Fruit fly (Drosophila melanogaster) whole organism, embryonic: ENCODE results near the gene ZnT77C.

Experiments used
- CG10147 ChIP-seq: fragments of 200-800 bp; sonication (Bioruptor generic); optimal IDR thresholded peaks from 2 replicates; lab custom pipeline; 2019; ENCODE audit warnings: missing biosample characterization, mild to moderate bottlenecking, missing genetic modification characterization, moderate library complexity
- CG10209 ChIP-seq: fragments of 200-800 bp; sonication (Bioruptor generic); optimal IDR thresholded peaks from 3 replicates; lab custom pipeline; 2017; ENCODE audit warnings: missing biosample characterization, mild to moderate bottlenecking, missing genetic modification characterization, missing genetic modification reagents
- CG11504 ChIP-seq: fragments of 200-800 bp; sonication (Bioruptor generic); optimal IDR thresholded peaks from 3 replicates; lab custom pipeline; 2019; ENCODE audit warnings: missing biosample characterization, mild to moderate bottlenecking, missing genetic modification characterization, moderate library complexity
- CG11695 ChIP-seq: fragments of 200-800 bp; sonication (Bioruptor generic); IDR thresholded peaks from 3 replicates; pipeline ENCODE4 v1.3.6; 2022; ENCODE audit warnings: missing biosample characterization, missing genetic modification characterization
- CG1233 ChIP-seq: fragments of 200-800 bp; sonication (Bioruptor generic); optimal IDR thresholded peaks from 4 replicates; lab custom pipeline; 2018; ENCODE audit warnings: missing biosample characterization, mild to moderate bottlenecking, missing genetic modification characterization
- CG15696 ChIP-seq: fragments of 200-800 bp; sonication (Bioruptor generic); optimal IDR thresholded peaks from 2 replicates; lab custom pipeline; 2019; ENCODE audit warnings: missing biosample characterization, mild to moderate bottlenecking, missing genetic modification characterization, moderate library complexity
- CG16813 ChIP-seq: fragments of 200-800 bp; sonication (Bioruptor generic); IDR thresholded peaks from 3 replicates; pipeline ENCODE4 v1.3.6; 2022; ENCODE audit warnings: missing biosample characterization, missing genetic modification characterization; ENCODE audit not compliant: partially characterized antibody
- CG17359 ChIP-seq: fragments of 200-800 bp; sonication (Bioruptor generic); optimal IDR thresholded peaks from 3 replicates; lab custom pipeline; 2018; ENCODE audit warnings: missing biosample characterization, mild to moderate bottlenecking, missing genetic modification characterization, moderate library complexity
- CG17385 ChIP-seq: fragments of 200-800 bp; sonication (Bioruptor generic); optimal IDR thresholded peaks from 3 replicates; lab custom pipeline; 2018; ENCODE audit warnings: missing biosample characterization, mild to moderate bottlenecking, missing genetic modification characterization
- CG18619 ChIP-seq: fragments of 200-800 bp; sonication (Bioruptor generic); optimal IDR thresholded peaks from 3 replicates; lab custom pipeline; 2017; ENCODE audit warnings: missing biosample characterization, mild to moderate bottlenecking, missing genetic modification characterization
- CG2678 ChIP-seq: fragments of 200-800 bp; sonication (Bioruptor generic); optimal IDR thresholded peaks from 3 replicates; lab custom pipeline; 2019; ENCODE audit warnings: missing biosample characterization, mild to moderate bottlenecking, missing genetic modification characterization, moderate library complexity
- CG30403 ChIP-seq: fragments of 200-800 bp; sonication (Bioruptor generic); optimal IDR thresholded peaks from 3 replicates; lab custom pipeline; 2016; ENCODE audit warnings: missing biosample characterization, missing genetic modification characterization
- CG31365 ChIP-seq: fragments of 200-800 bp; sonication (Bioruptor generic); optimal IDR thresholded peaks from 2 replicates; lab custom pipeline; 2018; ENCODE audit warnings: missing biosample characterization, mild to moderate bottlenecking, missing genetic modification characterization
- CG31441 ChIP-seq: fragments of 200-800 bp; sonication (Bioruptor generic); IDR thresholded peaks from 2 replicates; pipeline ENCODE4 v1.3.6; 2022; ENCODE audit warnings: missing biosample characterization, missing genetic modification characterization
- CG33213 ChIP-seq: fragments of 200-800 bp; sonication (Bioruptor generic); optimal IDR thresholded peaks from 3 replicates; lab custom pipeline; 2016; ENCODE audit warnings: missing biosample characterization, missing genetic modification characterization
- CG6683 ChIP-seq: fragments of 200-800 bp; sonication (Bioruptor generic); optimal IDR thresholded peaks from 2 replicates; lab custom pipeline; 2017; ENCODE audit warnings: missing biosample characterization, mild to moderate bottlenecking, missing genetic modification characterization, missing genetic modification reagents
- CG6813 ChIP-seq: fragments of 200-800 bp; sonication (Bioruptor generic); optimal IDR thresholded peaks from 2 replicates; lab custom pipeline; 2017; ENCODE audit warnings: missing biosample characterization, missing genetic modification characterization, mild to moderate bottlenecking, moderate library complexity, missing genetic modification reagents
- CG7271 ChIP-seq: fragments of 200-800 bp; sonication (Bioruptor generic); optimal IDR thresholded peaks from 2 replicates; lab custom pipeline; 2018; ENCODE audit warnings: missing biosample characterization, mild to moderate bottlenecking, missing genetic modification characterization, moderate library complexity
- CG7987 ChIP-seq: fragments of 200-800 bp; sonication (Bioruptor generic); optimal IDR thresholded peaks from 2 replicates; lab custom pipeline; 2018; ENCODE audit warnings: missing biosample characterization, mild to moderate bottlenecking, missing genetic modification characterization, moderate library complexity
- CG8359 ChIP-seq: fragments of 200-800 bp; sonication (Bioruptor generic); optimal IDR thresholded peaks from 2 replicates; lab custom pipeline; 2017; ENCODE audit warnings: missing biosample characterization, mild to moderate bottlenecking, missing genetic modification characterization, borderline replicate concordance
- CG9817 ChIP-seq: fragments of 200-800 bp; sonication (Bioruptor generic); optimal IDR thresholded peaks from 2 replicates; lab custom pipeline; 2018; ENCODE audit warnings: missing biosample characterization, mild to moderate bottlenecking, missing genetic modification characterization, moderate library complexity
- CG9876 ChIP-seq: fragments of 200-800 bp; sonication (Bioruptor generic); optimal IDR thresholded peaks from 2 replicates; lab custom pipeline; 2016; ENCODE audit warnings: missing biosample characterization, missing genetic modification characterization
- CoRest ChIP-seq: fragments of 200-800 bp; sonication (Bioruptor generic); optimal IDR thresholded peaks from 3 replicates; lab custom pipeline; 2018; ENCODE audit warnings: missing biosample characterization, mild to moderate bottlenecking, missing genetic modification characterization, moderate library complexity
- Dek ChIP-seq: fragments of 200-800 bp; sonication (Bioruptor generic); optimal IDR thresholded peaks from 3 replicates; lab custom pipeline; 2019; ENCODE audit warnings: missing biosample characterization, mild to moderate bottlenecking, missing genetic modification characterization, moderate library complexity
- Fer1 ChIP-seq: fragments of 200-800 bp; sonication (Bioruptor generic); optimal IDR thresholded peaks from 2 replicates; lab custom pipeline; 2017; ENCODE audit warnings: missing biosample characterization, mild to moderate bottlenecking, missing genetic modification characterization
- Fer3 ChIP-seq: fragments of 200-800 bp; sonication (Bioruptor generic); optimal IDR thresholded peaks from 2 replicates; lab custom pipeline; 2018; ENCODE audit warnings: missing biosample characterization, mild to moderate bottlenecking, missing genetic modification characterization, moderate library complexity
- GATAe ChIP-seq: fragments of 200-800 bp; sonication (Bioruptor generic); conservative IDR thresholded peaks from 2 replicates; pipeline ENCODE4 v1.3.6; 2022; ENCODE audit warnings: missing biosample characterization, missing genetic modification characterization
- Hmr ChIP-seq: fragments of 200-800 bp; sonication (Bioruptor generic); optimal IDR thresholded peaks from 3 replicates; lab custom pipeline; 2017; ENCODE audit warnings: mild to moderate bottlenecking, missing biosample characterization, missing genetic modification reagents, missing genetic modification characterization
- Hr51 ChIP-seq, 2 experiments: fragments of 200-800 bp; sonication (Bioruptor generic); optimal IDR thresholded peaks; 2 replicates in 1 of 2; 3 replicates in 1 of 2; lab custom pipeline; 2016 to 2018; ENCODE audit warnings: missing biosample characterization in 2 of 2, missing genetic modification characterization in 2 of 2, mild to moderate bottlenecking in 1 of 2, moderate library complexity in 1 of 2
- NC2α ChIP-seq: fragments of 200-800 bp; sonication (Bioruptor generic); optimal IDR thresholded peaks from 2 replicates; lab custom pipeline; 2016; ENCODE audit warnings: missing biosample characterization, missing genetic modification characterization
- PHDP ChIP-seq: fragments of 200-800 bp; sonication (Bioruptor generic); optimal IDR thresholded peaks from 3 replicates; lab custom pipeline; 2018; ENCODE audit warnings: missing biosample characterization, mild to moderate bottlenecking, missing genetic modification characterization, moderate library complexity
- Xrp1 ChIP-seq: fragments of 200-800 bp; sonication (Bioruptor generic); IDR thresholded peaks from 2 replicates; pipeline ENCODE4 v1.3.6; 2022; ENCODE audit warnings: missing biosample characterization, missing genetic modification characterization
- ac ChIP-seq: fragments of 200-800 bp; sonication (Bioruptor generic); optimal IDR thresholded peaks from 3 replicates; lab custom pipeline; 2017; ENCODE audit warnings: missing biosample characterization, mild to moderate bottlenecking, missing genetic modification characterization
- bsh ChIP-seq, 2 experiments: fragments of 200-800 bp; sonication (Bioruptor generic); optimal IDR thresholded peaks; 2 replicates each; lab custom pipeline; 2017 to 2018; ENCODE audit warnings: mild to moderate bottlenecking in 2 of 2, missing biosample characterization in 2 of 2, missing genetic modification characterization in 2 of 2, moderate library complexity in 1 of 2
- ci ChIP-seq: fragments of 200-800 bp; sonication (Bioruptor generic); IDR thresholded peaks from 3 replicates; pipeline ENCODE4 v1.3.6; 2022; ENCODE audit warnings: missing biosample characterization, missing genetic modification characterization
- da ChIP-seq: fragments of 200-800 bp; sonication (Bioruptor generic); optimal IDR thresholded peaks from 2 replicates; lab custom pipeline; 2016; ENCODE audit warnings: missing biosample characterization, missing genetic modification characterization
- fd102C ChIP-seq: fragments of 200-800 bp; sonication (Bioruptor generic); optimal IDR thresholded peaks from 2 replicates; lab custom pipeline; 2018; ENCODE audit warnings: missing biosample characterization, mild to moderate bottlenecking, missing genetic modification characterization, moderate library complexity
- fd3F ChIP-seq: fragments of 200-800 bp; sonication (Bioruptor generic); optimal IDR thresholded peaks from 2 replicates; lab custom pipeline; 2018; ENCODE audit warnings: missing biosample characterization, mild to moderate bottlenecking, missing genetic modification characterization, moderate library complexity
- gcm ChIP-seq: fragments of 200-800 bp; sonication (Bioruptor generic); optimal IDR thresholded peaks from 2 replicates; lab custom pipeline; 2019; ENCODE audit warnings: missing biosample characterization, mild to moderate bottlenecking, missing genetic modification characterization, moderate library complexity
- gem ChIP-seq: fragments of 200-800 bp; sonication (Bioruptor generic); optimal IDR thresholded peaks from 2 replicates; lab custom pipeline; 2019; ENCODE audit warnings: missing biosample characterization, mild to moderate bottlenecking, missing genetic modification characterization, moderate library complexity
- grau ChIP-seq: fragments of 200-800 bp; optimal IDR thresholded peaks from 3 replicates; lab custom pipeline; 2019; ENCODE audit warnings: missing biosample characterization, mild to moderate bottlenecking, missing genetic modification characterization, moderate library complexity
- ind ChIP-seq: fragments of 200-800 bp; sonication (Bioruptor generic); optimal IDR thresholded peaks from 3 replicates; lab custom pipeline; 2016; ENCODE audit warnings: missing biosample characterization, missing genetic modification characterization
- odd ChIP-seq: fragments of 200-800 bp; sonication (Bioruptor generic); optimal IDR thresholded peaks from 2 replicates; lab custom pipeline; 2017; ENCODE audit warnings: missing biosample characterization, mild to moderate bottlenecking, missing genetic modification characterization
- otp ChIP-seq: fragments of 200-800 bp; sonication (Bioruptor generic); IDR thresholded peaks from 3 replicates; pipeline ENCODE4, ENCODE4 v1.3.6; 2022; ENCODE audit warnings: missing biosample characterization, missing genetic modification characterization
- row ChIP-seq: fragments of 200-800 bp; sonication (Bioruptor generic); IDR thresholded peaks from 3 replicates; pipeline ENCODE4 v1.3.6; 2022; ENCODE audit warnings: missing biosample characterization, missing genetic modification characterization
- salm ChIP-seq: fragments of 200-800 bp; sonication (Bioruptor generic); optimal IDR thresholded peaks from 2 replicates; lab custom pipeline; 2018; ENCODE audit warnings: missing biosample characterization, mild to moderate bottlenecking, missing genetic modification characterization
- slbo ChIP-seq: fragments of 200-800 bp; sonication (Bioruptor generic); IDR thresholded peaks from 2 replicates; pipeline ENCODE4 v1.3.6; 2022; ENCODE audit warnings: missing biosample characterization, missing genetic modification characterization
- tll ChIP-seq, 2 experiments: fragments of 200-800 bp in 1 of 2; fragments of >200 bp in 1 of 2; sonication (Bioruptor generic) in 1 of 2; optimal IDR thresholded peaks; 2 replicates each; lab custom pipeline; 2017 to 2019; ENCODE audit warnings: missing biosample characterization in 2 of 2, missing genetic modification characterization in 2 of 2, mild to moderate bottlenecking in 1 of 2, moderate library complexity in 1 of 2

ZnT77C gene

DNA sequence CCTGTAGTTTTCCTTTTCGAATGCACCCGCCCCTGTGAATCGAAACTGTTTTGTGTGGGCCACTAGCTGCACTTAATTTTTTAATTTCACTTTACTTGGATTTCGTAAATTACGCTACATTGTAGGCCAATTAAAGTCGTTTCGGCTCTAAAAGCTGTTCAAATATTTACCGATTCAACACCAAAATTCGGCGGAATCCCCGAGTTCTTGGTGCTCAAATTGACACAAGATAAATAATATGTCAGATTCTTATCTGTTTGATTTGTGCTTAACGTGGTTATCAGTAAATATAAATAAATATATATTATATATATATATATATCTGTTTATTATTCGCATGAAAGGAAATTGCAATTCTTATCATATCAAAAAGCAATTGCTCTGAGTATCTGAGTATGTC lies 46.8 kb downstream of the ZnT77C start:
- peak; percentile 69 for TF ChIP-seq PHDP (tag; lab: Kevin White, UChicago)
- peak; percentile 30 for TF ChIP-seq Dek (tag; lab: Kevin White, UChicago)
- peak; percentile 19 for TF ChIP-seq CG18619 (GFP tag; lab: Kevin White, UChicago)
- peak; percentile 66 for TF ChIP-seq CG1233 (GFP tag; lab: Kevin White, UChicago)
- TF ChIP-seq CG17359 = peak; percentile 16
- TF ChIP-seq slbo (GFP tag; lab: Robert Waterston, UW) = no peak
- peak; percentile 61 for TF ChIP-seq Fer3 (tag; lab: Kevin White, UChicago)
- TF ChIP-seq tll (GFP tag; optimal IDR thresholded peaks at IDR 0.05; lab: Kevin White, UChicago) = no peak
- TF ChIP-seq CG7271 (tag; lab: Kevin White, UChicago) = peak; percentile 9
- peak; percentile 48 for TF ChIP-seq fd102C (GFP tag; lab: Kevin White, UChicago)
- TF ChIP-seq CG9817 (tag; lab: Kevin White, UChicago) = peak; percentile 29
- peak; percentile 20 for TF ChIP-seq CoRest
- TF ChIP-seq row (GFP tag; lab: Robert Waterston, UW) = no peak
- no peak for TF ChIP-seq ind (GFP tag; lab: Kevin White, UChicago)
- TF ChIP-seq odd = peak; percentile 62
- no peak for TF ChIP-seq NC2α (GFP tag; lab: Kevin White, UChicago)
- 0 out of 3 replicates have a peak, but pooled peaks have one; percentile 8 for TF ChIP-seq otp (GFP tag; lab: Robert Waterston, UW)
- peak; percentile 20 for TF ChIP-seq CG6683
- TF ChIP-seq Hmr (GFP tag; lab: Kevin White, UChicago) = peak; percentile 69
- TF ChIP-seq CG10147 = peak; percentile 62
- 0 out of 3 replicates have a peak, but pooled peaks have one; percentile 30 for TF ChIP-seq CG11695 (GFP tag; lab: Robert Waterston, UW)
- no peak for TF ChIP-seq CG30403 (GFP tag; lab: Kevin White, UChicago)
- peak; percentile 38 for TF ChIP-seq CG17385
- peak; percentile 70 for TF ChIP-seq CG15696 (tag; lab: Kevin White, UChicago)
- TF ChIP-seq CG8359 (GFP tag; lab: Kevin White, UChicago) = peak; percentile 36
- peak; percentile 31 for TF ChIP-seq salm (tag; lab: Kevin White, UChicago)
- peak; percentile 82 for TF ChIP-seq CG7987
- TF ChIP-seq CG10209 = peak; percentile 39
- no peak for TF ChIP-seq CG33213 (GFP tag; lab: Kevin White, UChicago)
- peak; percentile 1 for TF ChIP-seq grau (tag; lab: Kevin White, UChicago)
- TF ChIP-seq CG31441 (GFP tag; lab: Robert Waterston, UW) = peak; percentile 25; the same call in 1 of the 2 replicates
- TF ChIP-seq CG9876 (GFP tag; lab: Kevin White, UChicago) = no peak
- peak; percentile 36 for TF ChIP-seq CG31365 (tag; lab: Kevin White, UChicago)
- no peak for TF ChIP-seq GATAe
- peak; percentile 83 for TF ChIP-seq CG6813
- TF ChIP-seq Hr51 (GFP tag; optimal IDR thresholded peaks at IDR 0.05; lab: Kevin White, UChicago) = peak in 1 of 2 experiments; percentile 5
- TF ChIP-seq CG11504 = peak; percentile 17
- peak; percentile 75 for TF ChIP-seq Fer1 (GFP tag; lab: Kevin White, UChicago)
- peak; percentile 55 for TF ChIP-seq gcm (GFP tag; lab: Kevin White, UChicago)
- no peak for TF ChIP-seq da (GFP tag; lab: Kevin White, UChicago)
- no peak for TF ChIP-seq CG16813 (GFP tag; lab: Robert Waterston, UW)
- peak; percentile 20; the same call in 1 of the 2 replicates for TF ChIP-seq Xrp1 (GFP tag; lab: Robert Waterston, UW)
- peak; percentile 61 for TF ChIP-seq fd3F (GFP tag; lab: Kevin White, UChicago)
- TF ChIP-seq ci = 0 out of 3 replicates have a peak, but pooled peaks have one; percentile 32
- TF ChIP-seq gem (tag; lab: Kevin White, UChicago) = peak; percentile 27
- peak; percentile 50 for TF ChIP-seq ac (GFP tag; lab: Kevin White, UChicago)
- peak; percentile 66 for TF ChIP-seq CG2678 (tag; lab: Kevin White, UChicago)
- peak in 1 of 2 experiments; percentile 5 for TF ChIP-seq bsh (GFP tag; optimal IDR thresholded peaks at IDR 0.05; lab: Kevin White, UChicago)
